Worm (Caenorhabditis elegans) whole organism, L4 larva: ENCODE measurements around the gene sdz-7.

ENCODE experiments used
- F26F4.8 ChIP-seq: fragments of 200-800 bp; sonication (Bioruptor generic); conservative IDR thresholded peaks from 2 replicates; pipeline ENCODE4 v1.3.6; 2022; ENCODE audit warnings: missing genetic modification characterization, missing compliant biosample characterization
- F37D6.2 ChIP-seq: sonication (generic microtip); optimal IDR thresholded peaks from 2 replicates; lab custom pipeline; 2016; ENCODE audit warnings: mild to moderate bottlenecking, missing genetic modification characterization, missing compliant biosample characterization
- Y105C5A.15 ChIP-seq: fragments of 200-800 bp; sonication (Bioruptor generic); IDR thresholded peaks from 2 replicates; pipeline ENCODE4 v1.3.6; 2022; ENCODE audit warnings: missing genetic modification characterization, missing compliant biosample characterization
- Y75B8A.6 ChIP-seq: fragments of 200-800 bp; sonication (Bioruptor generic); IDR thresholded peaks from 2 replicates; pipeline ENCODE4 v1.3.6; 2022; ENCODE audit warnings: missing genetic modification reagents, missing genetic modification characterization, missing compliant biosample characterization
- aha-1 ChIP-seq: fragments of 150-350 bp; peaks from one replicate; lab custom pipeline; 2014; ENCODE audit warnings: missing biosample characterization, missing genetic modification characterization
- aly-2 ChIP-seq: sonication (generic microtip); optimal IDR thresholded peaks from 2 replicates; lab custom pipeline; 2018; ENCODE audit warnings: missing biosample characterization, missing genetic modification characterization
- ama-1 ChIP-seq: fragments of 150-350 bp; optimal IDR thresholded peaks from 2 replicates; lab custom pipeline; 2014; ENCODE audit warnings: inconsistent platforms, mixed read lengths
- ceh-32 ChIP-seq: sonication (generic microtip); optimal IDR thresholded peaks from 2 replicates; lab custom pipeline; 2016; ENCODE audit warnings: mild to moderate bottlenecking, missing genetic modification characterization, missing compliant biosample characterization; ENCODE audit not compliant: poor library complexity
- ceh-82 ChIP-seq: sonication (generic microtip); optimal IDR thresholded peaks from 2 replicates; lab custom pipeline; 2017; ENCODE audit warnings: missing biosample characterization, missing genetic modification characterization
- daf-16 ChIP-seq, 3 experiments: sonication (generic microtip); optimal IDR thresholded peaks; 2 replicates each; lab custom pipeline; 2016 to 2017; ENCODE audit warnings: missing genetic modification characterization in 3 of 3, missing genetic modification reagents in 3 of 3, mild to moderate bottlenecking in 2 of 3, missing compliant biosample characterization in 2 of 3, missing biosample characterization in 1 of 3, moderate library complexity in 1 of 3
- dmd-6 ChIP-seq: fragments of 200-800 bp; sonication (Bioruptor generic); IDR thresholded peaks from 2 replicates; pipeline ENCODE4 v1.3.6; 2022; ENCODE audit warnings: missing genetic modification reagents, missing genetic modification characterization, missing compliant biosample characterization
- dpl-1 ChIP-seq: fragments of 150-350 bp; optimal IDR thresholded peaks from 2 replicates; lab custom pipeline; 2014; ENCODE audit warnings: missing biosample characterization, missing genetic modification reagents, missing genetic modification characterization
- gei-8 ChIP-seq: fragments of 200-800 bp; sonication (Bioruptor generic); optimal IDR thresholded peaks from 2 replicates; lab custom pipeline; 2018; ENCODE audit warnings: mild to moderate bottlenecking, missing genetic modification characterization, missing compliant biosample characterization
- hif-1 ChIP-seq, 2 experiments: sonication (generic microtip); optimal IDR thresholded peaks; 2 replicates each; lab custom pipeline; 2016 to 2017; ENCODE audit warnings: missing compliant biosample characterization in 2 of 2, missing genetic modification characterization in 2 of 2, missing genetic modification reagents in 2 of 2, missing genotype in 2 of 2, mild to moderate bottlenecking in 1 of 2
- hlh-11 ChIP-seq: fragments of 200-800 bp; sonication (Bioruptor generic); optimal IDR thresholded peaks from 2 replicates; lab custom pipeline; 2018; ENCODE audit warnings: mild to moderate bottlenecking, missing genetic modification characterization, missing compliant biosample characterization
- hlh-30 ChIP-seq: sonication (generic microtip); optimal IDR thresholded peaks from 2 replicates; lab custom pipeline; 2017; ENCODE audit warnings: antibody characterized with exemption, mild to moderate bottlenecking, missing genetic modification characterization, missing compliant biosample characterization; ENCODE audit not compliant: insufficient read depth
- hmg-1.1 ChIP-seq: fragments of 200-800 bp; sonication (Bioruptor generic); IDR thresholded peaks from 2 replicates; pipeline ENCODE4 v1.3.6; 2022; ENCODE audit warnings: missing genetic modification reagents, missing genetic modification characterization, missing compliant biosample characterization
- lin-13 ChIP-seq: fragments of 150-350 bp; optimal IDR thresholded peaks from 2 replicates; lab custom pipeline; 2014; ENCODE audit warnings: missing biosample characterization, missing genetic modification reagents, missing genetic modification characterization
- lin-39 ChIP-seq: fragments of 150-350 bp; optimal IDR thresholded peaks from 2 replicates; lab custom pipeline; 2014; ENCODE audit warnings: missing biosample characterization, missing genetic modification reagents, missing genetic modification characterization
- lir-3 ChIP-seq: sonication (generic microtip); optimal IDR thresholded peaks from 2 replicates; lab custom pipeline; 2016; ENCODE audit warnings: mild to moderate bottlenecking, missing genetic modification characterization, missing compliant biosample characterization
- lsy-2 ChIP-seq, 2 experiments: fragments of 150-350 bp in 1 of 2; sonication (generic microtip) in 1 of 2; optimal IDR thresholded peaks; 2 replicates each; lab custom pipeline; 2014 to 2017; ENCODE audit warnings: missing biosample characterization in 2 of 2, missing genetic modification characterization in 2 of 2
- mdl-1 ChIP-seq, 2 experiments: fragments of 150-350 bp in 1 of 2; sonication (generic microtip) in 1 of 2; optimal IDR thresholded peaks; 2 replicates each; lab custom pipeline; 2014 to 2017; ENCODE audit warnings: missing biosample characterization in 2 of 2, missing genetic modification characterization in 2 of 2
- mep-1 ChIP-seq: fragments of 150-350 bp; sonication (generic microtip); optimal IDR thresholded peaks from 3 replicates; lab custom pipeline; 2014; ENCODE audit warnings: missing biosample characterization, missing genetic modification characterization
- mes-2 ChIP-seq: sonication (generic microtip); optimal IDR thresholded peaks from 2 replicates; lab custom pipeline; 2016; ENCODE audit warnings: missing genotype, mild to moderate bottlenecking, missing genetic modification characterization, missing compliant biosample characterization; ENCODE audit not compliant: poor library complexity, severe bottlenecking
- mxl-3 ChIP-seq: fragments of 200-800 bp; sonication (Bioruptor generic); optimal IDR thresholded peaks from 2 replicates; lab custom pipeline; 2018; ENCODE audit warnings: mild to moderate bottlenecking, missing genetic modification characterization, missing compliant biosample characterization
- nhr-11 ChIP-seq: fragments of 150-350 bp; optimal IDR thresholded peaks from 2 replicates; lab custom pipeline; 2014; ENCODE audit warnings: missing biosample characterization, missing genetic modification characterization
- nhr-28 ChIP-seq: fragments of 150-350 bp; optimal IDR thresholded peaks from 2 replicates; lab custom pipeline; 2014; ENCODE audit warnings: missing biosample characterization, missing genetic modification characterization
- nhr-48 ChIP-seq: sonication (generic microtip); optimal IDR thresholded peaks from 2 replicates; lab custom pipeline; 2016; ENCODE audit warnings: mild to moderate bottlenecking, missing genetic modification characterization, missing compliant biosample characterization
- nhr-6 ChIP-seq: fragments of 150-350 bp; optimal IDR thresholded peaks from 2 replicates; lab custom pipeline; 2014; ENCODE audit warnings: missing biosample characterization, missing genetic modification characterization
- set-16 ChIP-seq: fragments of 200-800 bp; sonication (Bioruptor generic); IDR thresholded peaks from 2 replicates; pipeline ENCODE4 v1.3.6; 2022; ENCODE audit warnings: missing genetic modification reagents, missing genetic modification characterization, missing compliant biosample characterization
- spr-1 ChIP-seq: sonication (generic microtip); optimal IDR thresholded peaks from 2 replicates; lab custom pipeline; 2016; ENCODE audit warnings: mild to moderate bottlenecking, missing genetic modification characterization, missing compliant biosample characterization
- unc-62 ChIP-seq, 3 experiments: fragments of 150-350 bp in 1 of 3; sonication (generic microtip); optimal IDR thresholded peaks in 2 of 3; peaks in 1 of 3; 1 replicate in 1 of 3; 2 replicates in 2 of 3; lab custom pipeline; 2014 to 2017; ENCODE audit warnings: missing biosample characterization in 3 of 3, missing genetic modification characterization in 3 of 3, missing genetic modification reagents in 3 of 3, missing genotype in 1 of 3
- zfp-3 ChIP-seq: fragments of 200-800 bp; sonication (Bioruptor generic); conservative IDR thresholded peaks from 2 replicates; pipeline ENCODE4 v1.3.6; 2022; ENCODE audit warnings: missing genetic modification reagents, missing genetic modification characterization, missing compliant biosample characterization

The sdz-7 gene

ce11 chrII:3902798-3903197 lies 25.0 kb upstream of the sdz-7 start, which contains the start of gene F53C3.3:
Gene F53C3.3, plus strand, starts transcription at chrII:3902856.
- TF ChIP-seq set-16 (GFP tag; lab: Robert Waterston, UW) (peak; percentile 79), unc-62 (GFP tag; optimal IDR thresholded peaks at IDR 0.05 in 1 of 2; lab: Kevin White, UChicago) (peak in 1 of 2 experiments; percentile 20), unc-62 (tag; optimal IDR thresholded peaks at IDR 0.05; lab: Kevin White, UChicago) (no peak), lsy-2 (tag; optimal IDR thresholded peaks at IDR 0.05; lab: Kevin White, UChicago) (no peak), lin-39 (tag; lab: Kevin White, UChicago) (no peak), spr-1 (tag; lab: Kevin White, UChicago) (no peak)

- TF ChIP-seq aly-2 (tag; lab: Kevin White, UChicago) = no peak
- TF ChIP-seq spr-1 (tag; lab: Kevin White, UChicago) = no peak
- TF ChIP-seq ceh-82 (tag; lab: Kevin White, UChicago) = no peak
Observed at ce11 chrII:3901108-3901507, 23.3 kb upstream of the sdz-7 start, which contains the start of gene F53C3.4. Gene F53C3.4, plus strand, starts transcription at chrII:3901408.

- TF ChIP-seq aha-1 (tag; lab: Kevin White, UChicago) (peak; percentile 98), Y75B8A.6 (GFP tag; lab: Robert Waterston, UW) (no peak), lsy-2 (tag; optimal IDR thresholded peaks at IDR 0.05; lab: Kevin White, UChicago) (peak in 1 of 2 experiments; percentile 76), set-16 (GFP tag; lab: Robert Waterston, UW) (peak; percentile 94), F37D6.2 (peak; percentile 33), hmg-1.1 (0 out of 2 replicates have a peak, but pooled peaks have one; percentile 37), Y105C5A.15 (GFP tag; lab: Robert Waterston, UW) (no peak), nhr-11 (peak; percentile 28), dmd-6 (GFP tag; lab: Robert Waterston, UW) (peak; percentile 60), mes-2 (peak; percentile 38), unc-62 (GFP tag; optimal IDR thresholded peaks at IDR 0.05 in 1 of 2; lab: Kevin White, UChicago) (peak in 1 of 2 experiments; percentile 78), unc-62 (tag; optimal IDR thresholded peaks at IDR 0.05; lab: Kevin White, UChicago) (no peak), hlh-30 (no peak), hif-1 (tag; optimal IDR thresholded peaks at IDR 0.05; lab: Kevin White, UChicago) (peak in 1 of 2 experiments; percentile 24), daf-16 (GFP tag; optimal IDR thresholded peaks at IDR 0.05; lab: Kevin White, UChicago) (peak in 1 of 2 experiments; percentile 1), daf-16 (tag; optimal IDR thresholded peaks at IDR 0.05; lab: Kevin White, UChicago) (no peak), dpl-1 (GFP tag; lab: Kevin White, UChicago) (peak; percentile 21), lin-13 (GFP tag; lab: Kevin White, UChicago) (peak; percentile 39), mdl-1 (tag; optimal IDR thresholded peaks at IDR 0.05; lab: Kevin White, UChicago) (peak; percentile 6 to 77), nhr-6 (peak; percentile 18), hlh-11 (tag; lab: Kevin White, UChicago) (peak; percentile 70), ama-1 (lab: Kevin White, UChicago) (no peak), zfp-3 (GFP tag; lab: Robert Waterston, UW) (no peak), mep-1 (tag; lab: Kevin White, UChicago) (no peak), nhr-28 (tag; lab: Kevin White, UChicago) (peak; percentile 54), lir-3 (no peak), gei-8 (GFP tag; lab: Kevin White, UChicago) (no peak), F26F4.8 (GFP tag; lab: Robert Waterston, UW) (no peak), mxl-3 (GFP tag; lab: Kevin White, UChicago) (peak; percentile 6), ceh-32 (tag; lab: Kevin White, UChicago) (no peak), nhr-48 (tag; lab: Kevin White, UChicago) (peak; percentile 54)
Observed at ce11 chrII:3897758-3898494, 20.2 kb upstream of the sdz-7 start, which contains the start of gene F53C3.6. Gene F53C3.6, plus strand, starts transcription at chrII:3898142.
